Fruit fly (Drosophila melanogaster): ENCODE results near the gene Mgat4b.
A peak's percentile ranks its signal among the peaks of the same experiment; 100 is the strongest.

The Mgat4b gene

DNA sequence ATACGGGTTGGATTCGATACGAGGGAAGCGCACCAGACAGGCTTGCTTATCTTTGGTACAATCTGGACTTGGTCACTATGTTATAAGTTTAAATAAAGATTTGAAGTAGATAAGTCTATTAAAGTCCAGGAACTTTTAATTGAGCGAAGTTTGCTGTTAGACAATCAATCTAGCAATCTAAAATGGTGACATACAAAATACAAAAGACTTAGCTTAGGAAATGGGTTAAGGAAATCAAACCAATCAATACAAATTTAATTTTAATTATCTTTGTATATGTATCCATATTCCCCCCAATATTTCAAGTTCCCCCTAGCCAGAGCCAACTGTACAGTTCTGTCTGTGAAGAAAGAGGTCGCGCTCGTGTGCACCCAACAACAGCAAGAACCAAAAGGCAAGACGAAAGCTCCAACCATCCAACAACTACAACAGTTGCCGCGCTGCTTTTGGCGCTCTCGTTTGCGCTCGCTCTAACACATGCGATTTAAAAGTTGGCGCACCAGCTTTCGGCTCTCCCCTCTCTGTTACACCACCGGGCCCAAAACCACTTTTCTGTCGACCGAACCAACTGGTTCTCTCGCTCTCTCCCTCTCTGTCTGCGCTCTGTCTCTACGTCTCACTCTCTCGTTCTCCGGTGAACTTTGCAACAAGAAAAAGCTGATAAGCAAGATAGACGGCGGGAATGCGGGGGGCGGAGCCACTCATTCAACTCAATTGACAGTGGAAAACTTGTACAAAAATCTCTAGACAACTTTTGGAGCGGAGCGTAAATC is 12.9 kb downstream of the Mgat4b start:
- TF ChIP-seq tj (GFP tag; optimal IDR thresholded peaks at IDR 0.05) (peak; percentile 55), CG11617 (GFP tag; optimal IDR thresholded peaks at IDR 0.05) (peak; percentile 88), pad (GFP tag; optimal IDR thresholded peaks at IDR 0.05) (peak; percentile 77), CG14711 (tag; optimal IDR thresholded peaks at IDR 0.05) (peak; percentile 73), CG1620 (GFP tag; optimal IDR thresholded peaks at IDR 0.05) (peak; percentile 79), Clk (GFP tag; optimal IDR thresholded peaks at IDR 0.05) (peak; percentile 66), CG7045 (GFP tag; optimal IDR thresholded peaks at IDR 0.05) (peak; percentile 87), cic (GFP tag; optimal IDR thresholded peaks at IDR 0.05) (peak; percentile 98), bab1 (GFP tag; optimal IDR thresholded peaks at IDR 0.05) (peak; percentile 44), CG7101 (tag; optimal IDR thresholded peaks at IDR 0.05) (peak; percentile 90), CG33017 (tag; optimal IDR thresholded peaks at IDR 0.05) (peak; percentile 85), kay (GFP tag; ENCODE audit: borderline replicate concordance) (peak; percentile 93), ovo (GFP tag; optimal IDR thresholded peaks at IDR 0.05) (no peak), CG5204 (GFP tag; optimal IDR thresholded peaks at IDR 0.05) (peak; percentile 93), Hr96 (GFP tag; optimal IDR thresholded peaks at IDR 0.05) (peak; percentile 71), cnc (optimal IDR thresholded peaks at IDR 0.05) (no peak), toe (GFP tag; optimal IDR thresholded peaks at IDR 0.05) (peak; percentile 82), Mnt (GFP tag; optimal IDR thresholded peaks at IDR 0.05) (peak; percentile 76), Crg-1 (GFP tag; optimal IDR thresholded peaks at IDR 0.05) (peak; percentile 64), CG12768 (GFP tag; optimal IDR thresholded peaks at IDR 0.05) (peak; percentile 85)

DNA sequence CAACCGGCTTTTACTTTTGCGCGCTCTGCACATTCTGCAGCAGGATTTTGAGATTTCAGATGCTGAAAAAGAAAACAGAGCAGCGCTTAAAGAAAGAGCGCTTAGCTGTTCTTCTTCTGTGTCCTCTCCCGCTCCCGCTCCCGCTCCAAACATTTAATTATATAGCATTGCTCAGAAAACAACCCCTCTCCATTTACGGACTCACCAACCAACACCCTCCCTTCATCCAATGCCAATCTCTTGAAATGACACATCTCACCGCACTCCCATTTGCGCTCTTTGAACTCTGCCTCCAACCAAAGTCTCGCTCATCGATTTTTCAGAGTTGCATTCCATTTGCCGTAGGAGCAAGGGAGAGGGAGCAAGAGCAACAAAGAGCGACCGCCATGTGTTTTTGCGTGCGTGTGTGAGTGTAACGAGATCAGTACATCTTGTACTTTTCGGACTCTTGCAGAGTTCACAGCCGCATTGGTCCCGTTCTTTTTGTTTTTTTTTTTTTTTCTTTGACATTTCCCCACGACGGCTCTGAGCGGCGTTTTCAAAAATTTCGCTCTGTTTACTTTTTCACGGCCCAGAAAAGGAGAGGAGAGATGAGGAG is 13.9 kb downstream of the Mgat4b start:
- TF ChIP-seq toe (GFP tag; optimal IDR thresholded peaks at IDR 0.05) (no peak), bab1 (GFP tag; optimal IDR thresholded peaks at IDR 0.05) (no peak), ovo (GFP tag; optimal IDR thresholded peaks at IDR 0.05) (peak; percentile 32), cnc (optimal IDR thresholded peaks at IDR 0.05) (no peak), CG14711 (tag; optimal IDR thresholded peaks at IDR 0.05) (no peak), CG12768 (GFP tag; optimal IDR thresholded peaks at IDR 0.05) (peak; percentile 88), cic (GFP tag; optimal IDR thresholded peaks at IDR 0.05) (peak; percentile 2), Mnt (GFP tag; optimal IDR thresholded peaks at IDR 0.05) (peak; percentile 82), Hr96 (GFP tag; optimal IDR thresholded peaks at IDR 0.05) (no peak), CG11617 (GFP tag; optimal IDR thresholded peaks at IDR 0.05) (no peak), pad (GFP tag; optimal IDR thresholded peaks at IDR 0.05) (peak; percentile 94), kay (GFP tag; ENCODE audit: borderline replicate concordance) (no peak), Crg-1 (GFP tag; optimal IDR thresholded peaks at IDR 0.05) (peak; percentile 2), tj (GFP tag; optimal IDR thresholded peaks at IDR 0.05) (peak; percentile 54), CG7101 (tag; optimal IDR thresholded peaks at IDR 0.05) (no peak), CG33017 (tag; optimal IDR thresholded peaks at IDR 0.05) (no peak), CG1620 (GFP tag; optimal IDR thresholded peaks at IDR 0.05) (no peak), Clk (GFP tag; optimal IDR thresholded peaks at IDR 0.05) (peak; percentile 30)

DNA sequence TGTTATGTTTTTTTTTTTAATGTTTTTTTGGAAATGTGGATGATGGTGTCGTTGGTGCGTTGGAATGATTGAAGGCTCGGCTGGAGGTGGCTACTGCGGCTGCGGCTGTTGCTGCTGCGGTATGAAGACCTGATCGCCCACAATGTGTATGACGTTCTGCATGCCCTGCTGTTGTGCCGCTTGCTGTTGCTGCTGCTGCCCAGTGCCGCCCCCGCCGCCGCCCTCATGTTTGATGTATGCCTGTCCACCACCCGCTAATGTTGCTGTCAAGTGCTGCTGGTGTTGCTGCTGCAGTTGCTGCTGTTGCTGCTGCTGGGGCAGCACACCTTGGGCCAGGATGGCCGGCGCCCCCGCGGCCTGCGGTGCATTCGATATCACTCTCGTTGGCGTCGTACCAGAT is 16.3 kb downstream of the Mgat4b start:
- TF ChIP-seq CG14711 (tag; optimal IDR thresholded peaks at IDR 0.05) (no peak), Clk (GFP tag; optimal IDR thresholded peaks at IDR 0.05) (no peak), cic (GFP tag; optimal IDR thresholded peaks at IDR 0.05) (no peak), Mnt (GFP tag; optimal IDR thresholded peaks at IDR 0.05) (no peak), tj (GFP tag; optimal IDR thresholded peaks at IDR 0.05) (no peak), pad (GFP tag; optimal IDR thresholded peaks at IDR 0.05) (no peak), CG12768 (GFP tag; optimal IDR thresholded peaks at IDR 0.05) (no peak), CG11617 (GFP tag; optimal IDR thresholded peaks at IDR 0.05) (no peak), Hr96 (GFP tag; optimal IDR thresholded peaks at IDR 0.05) (no peak), bab1 (GFP tag; optimal IDR thresholded peaks at IDR 0.05) (no peak), CG7045 (GFP tag; optimal IDR thresholded peaks at IDR 0.05) (no peak), CG7101 (tag; optimal IDR thresholded peaks at IDR 0.05) (no peak), ovo (GFP tag; optimal IDR thresholded peaks at IDR 0.05) (no peak), CG33017 (tag; optimal IDR thresholded peaks at IDR 0.05) (no peak), Crg-1 (GFP tag; optimal IDR thresholded peaks at IDR 0.05) (no peak), CG5204 (GFP tag; optimal IDR thresholded peaks at IDR 0.05) (no peak), kay (GFP tag; ENCODE audit: borderline replicate concordance) (no peak), toe (GFP tag; optimal IDR thresholded peaks at IDR 0.05) (no peak), CG1620 (GFP tag; optimal IDR thresholded peaks at IDR 0.05) (no peak)

DNA sequence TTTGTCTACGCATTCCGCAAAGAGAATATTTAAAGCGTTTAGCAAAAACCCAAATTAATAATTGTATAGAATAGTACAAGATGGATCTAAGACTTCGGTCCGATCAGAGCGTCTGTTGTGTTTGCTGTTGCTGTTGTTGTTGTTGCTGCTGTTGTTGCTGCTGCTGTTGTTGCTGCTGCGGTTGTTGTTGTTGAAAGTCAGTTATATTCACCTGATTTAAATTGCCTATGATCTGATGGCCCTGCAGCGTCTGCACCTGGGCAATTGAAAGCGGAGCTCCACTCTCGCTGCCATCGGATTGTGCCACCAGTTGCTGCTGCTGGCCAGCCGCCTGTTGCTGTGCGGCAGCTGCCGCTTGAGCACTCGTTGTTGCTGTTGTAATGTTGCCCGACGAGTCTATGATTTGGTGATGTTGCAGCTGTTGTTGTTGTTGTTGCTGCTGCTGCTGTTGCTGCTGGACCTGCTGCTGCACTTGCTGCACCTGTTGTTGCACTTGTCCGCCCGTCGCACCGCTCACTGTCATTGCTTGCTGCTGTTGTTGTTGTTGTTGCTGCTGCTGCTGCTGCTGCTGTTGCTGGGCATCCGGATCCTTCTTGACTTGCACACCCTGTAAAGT is 17.9 kb downstream of the Mgat4b start:
- TF ChIP-seq CG14711 (tag; optimal IDR thresholded peaks at IDR 0.05) (no peak), cnc (optimal IDR thresholded peaks at IDR 0.05) (no peak), Clk (GFP tag; optimal IDR thresholded peaks at IDR 0.05) (no peak), pad (GFP tag; optimal IDR thresholded peaks at IDR 0.05) (no peak), toe (GFP tag; optimal IDR thresholded peaks at IDR 0.05) (no peak), CG33017 (tag; optimal IDR thresholded peaks at IDR 0.05) (no peak), bab1 (GFP tag; optimal IDR thresholded peaks at IDR 0.05) (no peak), tj (GFP tag; optimal IDR thresholded peaks at IDR 0.05) (no peak)

DNA sequence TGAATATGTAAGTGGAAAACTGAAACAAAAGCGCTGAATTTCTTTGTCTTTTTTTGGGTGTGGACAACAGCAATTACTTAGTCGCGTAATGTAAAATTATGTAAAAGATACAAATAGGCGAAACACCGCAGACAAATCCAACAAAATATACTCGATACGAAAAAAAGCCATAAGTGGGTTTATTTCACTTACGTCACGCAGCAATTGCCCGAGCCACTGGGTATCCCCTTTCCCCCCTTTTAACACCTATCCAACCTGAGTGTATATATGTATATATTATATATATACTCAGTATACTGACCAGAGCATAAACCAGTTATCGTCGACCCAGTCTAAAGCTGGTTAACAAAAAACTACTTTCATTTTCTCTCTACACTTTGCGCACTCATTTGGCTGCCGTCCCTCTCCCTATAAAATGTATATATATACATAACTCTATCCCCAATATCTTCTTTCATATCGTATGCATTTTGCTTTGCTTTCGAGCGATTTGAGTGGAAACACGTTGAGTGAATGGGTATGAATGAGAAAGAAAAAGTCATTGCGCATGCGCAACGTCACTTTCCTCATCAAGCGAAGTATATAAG is 25.9 kb downstream of the Mgat4b start:
- no peak for TF ChIP-seq CG14711 (tag; optimal IDR thresholded peaks at IDR 0.05)
- TF ChIP-seq CG33017 (tag; optimal IDR thresholded peaks at IDR 0.05) = no peak
- TF ChIP-seq CG11617 (GFP tag; optimal IDR thresholded peaks at IDR 0.05) = no peak
- no peak for TF ChIP-seq pad (GFP tag; optimal IDR thresholded peaks at IDR 0.05)
- no peak for TF ChIP-seq Clk (GFP tag; optimal IDR thresholded peaks at IDR 0.05)
